Fruit fly (Drosophila melanogaster) whole organism, embryonic: ENCODE measurements around the gene CG43760.
A peak's percentile ranks its signal among the peaks of the same experiment; 100 is the strongest.

Source experiments
- Asciz ChIP-seq: fragments of 200-800 bp; sonication (Bioruptor generic); optimal IDR thresholded peaks from 2 replicates; lab custom pipeline; 2017; ENCODE audit warnings: missing biosample characterization, mild to moderate bottlenecking, missing genetic modification characterization, missing genetic modification reagents
- Bdp1 ChIP-seq: fragments of 200-800 bp; sonication (Bioruptor generic); optimal IDR thresholded peaks from 3 replicates; lab custom pipeline; 2016; ENCODE audit warnings: missing biosample characterization, missing genetic modification characterization
- CG10209 ChIP-seq: fragments of 200-800 bp; sonication (Bioruptor generic); optimal IDR thresholded peaks from 3 replicates; lab custom pipeline; 2017; ENCODE audit warnings: missing biosample characterization, mild to moderate bottlenecking, missing genetic modification characterization, missing genetic modification reagents
- CG12769 ChIP-seq: fragments of 200-800 bp; sonication (Bioruptor generic); optimal IDR thresholded peaks from 2 replicates; lab custom pipeline; 2019; ENCODE audit warnings: missing biosample characterization, mild to moderate bottlenecking, missing genetic modification characterization, moderate library complexity
- CG14014 ChIP-seq: fragments of 200-800 bp; sonication (Bioruptor generic); IDR thresholded peaks from 2 replicates; pipeline ENCODE4 v1.3.6; 2022; ENCODE audit warnings: missing biosample characterization, missing genetic modification characterization
- CG14710 ChIP-seq: fragments of 200-800 bp; sonication (Bioruptor generic); optimal IDR thresholded peaks from 3 replicates; lab custom pipeline; 2019; ENCODE audit warnings: missing biosample characterization, mild to moderate bottlenecking, missing genetic modification characterization, moderate library complexity
- CG15269 ChIP-seq: fragments of 200-800 bp; sonication (Bioruptor generic); optimal IDR thresholded peaks from 2 replicates; lab custom pipeline; 2018; ENCODE audit warnings: missing biosample characterization, mild to moderate bottlenecking, missing genetic modification characterization, moderate library complexity
- CG1603 ChIP-seq: fragments of 200-800 bp; sonication (Bioruptor generic); optimal IDR thresholded peaks from 2 replicates; lab custom pipeline; 2019; ENCODE audit warnings: missing biosample characterization, mild to moderate bottlenecking, missing genetic modification characterization, moderate library complexity
- CG18011 ChIP-seq: fragments of 200-800 bp; sonication (Bioruptor generic); optimal IDR thresholded peaks from 2 replicates; lab custom pipeline; 2017; ENCODE audit warnings: missing biosample characterization, missing genetic modification characterization, mild to moderate bottlenecking, moderate library complexity, missing genotype
- CG1832 ChIP-seq: fragments of 200-800 bp; sonication (Bioruptor generic); optimal IDR thresholded peaks from 2 replicates; lab custom pipeline; 2017; ENCODE audit warnings: missing biosample characterization, mild to moderate bottlenecking, missing genetic modification characterization, inconsistent platforms
- CG2116 ChIP-seq: fragments of 200-800 bp; sonication (Bioruptor generic); optimal IDR thresholded peaks from 3 replicates; lab custom pipeline; 2018; ENCODE audit warnings: missing biosample characterization, mild to moderate bottlenecking, missing genetic modification characterization
- CG3281 ChIP-seq: fragments of 200-800 bp; sonication (Bioruptor generic); optimal IDR thresholded peaks from 3 replicates; lab custom pipeline; 2017; ENCODE audit warnings: missing biosample characterization, mild to moderate bottlenecking, missing genetic modification characterization
- CG34376 ChIP-seq: fragments of 200-800 bp; sonication (Bioruptor generic); optimal IDR thresholded peaks from 2 replicates; lab custom pipeline; 2018; ENCODE audit warnings: missing biosample characterization, mild to moderate bottlenecking, missing genetic modification characterization
- CG34422 ChIP-seq: fragments of 200-800 bp; sonication (Bioruptor generic); IDR thresholded peaks from 3 replicates; pipeline ENCODE4 v1.3.6; 2022; ENCODE audit warnings: missing biosample characterization, missing genetic modification characterization
- CG3995 ChIP-seq: fragments of 200-800 bp; sonication (Bioruptor generic); optimal IDR thresholded peaks from 3 replicates; lab custom pipeline; 2016; ENCODE audit warnings: missing biosample characterization, missing genetic modification characterization
- CG6791 ChIP-seq: fragments of 200-800 bp; sonication (Bioruptor generic); IDR thresholded peaks from 3 replicates; pipeline ENCODE4 v1.3.6; 2022; ENCODE audit warnings: missing biosample characterization, missing genetic modification characterization; ENCODE audit not compliant: partially characterized antibody
- CG7556 ChIP-seq: fragments of 200-800 bp; sonication (Bioruptor generic); optimal IDR thresholded peaks from 2 replicates; lab custom pipeline; 2017; ENCODE audit warnings: missing biosample characterization, mild to moderate bottlenecking, missing genetic modification characterization
- CG7987 ChIP-seq: fragments of 200-800 bp; sonication (Bioruptor generic); optimal IDR thresholded peaks from 2 replicates; lab custom pipeline; 2018; ENCODE audit warnings: missing biosample characterization, mild to moderate bottlenecking, missing genetic modification characterization, moderate library complexity
- CG8359 ChIP-seq: fragments of 200-800 bp; sonication (Bioruptor generic); optimal IDR thresholded peaks from 2 replicates; lab custom pipeline; 2017; ENCODE audit warnings: missing biosample characterization, mild to moderate bottlenecking, missing genetic modification characterization, borderline replicate concordance
- CG8765 ChIP-seq: fragments of 200-800 bp; sonication (Bioruptor generic); IDR thresholded peaks from 2 replicates; pipeline ENCODE4 v1.3.6; 2022; ENCODE audit warnings: missing biosample characterization, missing genetic modification characterization
- CG9727 ChIP-seq: fragments of 200-800 bp; sonication (Bioruptor generic); optimal IDR thresholded peaks from 3 replicates; lab custom pipeline; 2017; ENCODE audit warnings: missing biosample characterization, mild to moderate bottlenecking, missing genetic modification characterization
- Dad ChIP-seq: fragments of 200-800 bp; sonication (Bioruptor generic); optimal IDR thresholded peaks from 3 replicates; lab custom pipeline; 2016; ENCODE audit warnings: missing biosample characterization, missing genetic modification characterization
- E2f2 ChIP-seq: fragments of 200-800 bp; sonication (Bioruptor generic); IDR thresholded peaks from 2 replicates; pipeline ENCODE4 v1.3.6; 2022; ENCODE audit warnings: missing biosample characterization, missing genetic modification characterization
- HLH4C ChIP-seq: fragments of 200-800 bp; sonication (Bioruptor generic); IDR thresholded peaks from 3 replicates; pipeline ENCODE4 v1.3.6; 2022; ENCODE audit warnings: missing biosample characterization, missing genetic modification characterization; ENCODE audit not compliant: partially characterized antibody
- Hand ChIP-seq: fragments of 200-800 bp; sonication (Bioruptor generic); optimal IDR thresholded peaks from 2 replicates; lab custom pipeline; 2017; ENCODE audit warnings: mild to moderate bottlenecking, missing biosample characterization, missing genetic modification reagents, missing genetic modification characterization
- NC2α ChIP-seq: fragments of 200-800 bp; sonication (Bioruptor generic); optimal IDR thresholded peaks from 2 replicates; lab custom pipeline; 2016; ENCODE audit warnings: missing biosample characterization, missing genetic modification characterization
- Oaz ChIP-seq: fragments of 200-800 bp; sonication (Bioruptor generic); IDR thresholded peaks from 2 replicates; pipeline ENCODE4 v1.3.6; 2022; ENCODE audit warnings: missing biosample characterization, missing genetic modification characterization
- Rx ChIP-seq: fragments of 200-800 bp; sonication (Bioruptor generic); IDR thresholded peaks from 2 replicates; pipeline ENCODE4 v1.3.6; 2022; ENCODE audit warnings: missing biosample characterization, missing genetic modification characterization
- amos ChIP-seq: fragments of 200-800 bp; sonication (Bioruptor generic); IDR thresholded peaks from 2 replicates; pipeline ENCODE4 v1.3.6; 2022; ENCODE audit warnings: missing biosample characterization, missing genetic modification characterization; ENCODE audit not compliant: partially characterized antibody
- aop ChIP-seq: fragments of 200-800 bp; sonication (Bioruptor generic); IDR thresholded peaks from 2 replicates; pipeline ENCODE4 v1.3.6; 2022; ENCODE audit warnings: missing biosample characterization, missing genetic modification characterization
- az2 ChIP-seq: fragments of 200-800 bp; sonication (Bioruptor generic); optimal IDR thresholded peaks from 3 replicates; lab custom pipeline; 2016; ENCODE audit warnings: missing biosample characterization, missing genetic modification characterization
- br ChIP-seq: fragments of >200 bp; optimal IDR thresholded peaks from 2 replicates; lab custom pipeline; 2017
- chinmo ChIP-seq: fragments of 200-800 bp; sonication (Bioruptor generic); IDR thresholded peaks from 4 replicates; pipeline ENCODE4 v1.3.6; 2022; ENCODE audit warnings: missing biosample characterization, missing genetic modification characterization; ENCODE audit not compliant: partially characterized antibody
- crp ChIP-seq, 2 experiments: fragments of 200-800 bp; sonication (Bioruptor generic); optimal IDR thresholded peaks; 2 replicates in 1 of 2; 3 replicates in 1 of 2; lab custom pipeline; 2017; ENCODE audit warnings: missing biosample characterization in 2 of 2, missing genetic modification characterization in 2 of 2, mild to moderate bottlenecking in 1 of 2, moderate library complexity in 1 of 2
- grn ChIP-seq: fragments of 200-800 bp; sonication (Bioruptor generic); optimal IDR thresholded peaks from 3 replicates; lab custom pipeline; 2017; ENCODE audit warnings: missing biosample characterization, missing genetic modification characterization
- hth ChIP-seq: fragments of >200 bp; optimal IDR thresholded peaks from 2 replicates; lab custom pipeline; 2017; ENCODE audit warnings: inconsistent platforms
- inv ChIP-seq: fragments of 200-800 bp; sonication (Bioruptor generic); IDR thresholded peaks from 2 replicates; pipeline ENCODE4 v1.3.6; 2022; ENCODE audit warnings: missing biosample characterization, missing genetic modification characterization; ENCODE audit not compliant: partially characterized antibody
- mam ChIP-seq: fragments of 200-800 bp; sonication (Bioruptor generic); optimal IDR thresholded peaks from 3 replicates; lab custom pipeline; 2016; ENCODE audit warnings: missing biosample characterization, missing genetic modification characterization
- row ChIP-seq: fragments of 200-800 bp; sonication (Bioruptor generic); IDR thresholded peaks from 3 replicates; pipeline ENCODE4 v1.3.6; 2022; ENCODE audit warnings: missing biosample characterization, missing genetic modification characterization
- slbo ChIP-seq: fragments of 200-800 bp; sonication (Bioruptor generic); IDR thresholded peaks from 2 replicates; pipeline ENCODE4 v1.3.6; 2022; ENCODE audit warnings: missing biosample characterization, missing genetic modification characterization
- so ChIP-seq: fragments of 200-800 bp; sonication (Bioruptor generic); IDR thresholded peaks from 3 replicates; pipeline ENCODE4 v1.3.6; 2022; ENCODE audit warnings: missing biosample characterization, missing genetic modification characterization
- stc ChIP-seq: fragments of 200-800 bp; sonication (Bioruptor generic); IDR thresholded peaks from 2 replicates; pipeline ENCODE4 v1.3.6; 2022; ENCODE audit warnings: missing biosample characterization, missing genetic modification characterization
- stwl ChIP-seq: fragments of 200-800 bp; sonication (Bioruptor generic); optimal IDR thresholded peaks from 3 replicates; lab custom pipeline; 2018; ENCODE audit warnings: missing biosample characterization, mild to moderate bottlenecking, missing genetic modification characterization, moderate library complexity
- tgo ChIP-seq: fragments of 200-800 bp; sonication (Bioruptor generic); IDR thresholded peaks from 3 replicates; pipeline ENCODE4 v1.3.6; 2022; ENCODE audit warnings: missing biosample characterization, missing genetic modification characterization
- tll ChIP-seq, 2 experiments: fragments of 200-800 bp in 1 of 2; fragments of >200 bp in 1 of 2; sonication (Bioruptor generic) in 1 of 2; optimal IDR thresholded peaks; 2 replicates each; lab custom pipeline; 2017 to 2019; ENCODE audit warnings: missing biosample characterization in 2 of 2, missing genetic modification characterization in 2 of 2, mild to moderate bottlenecking in 1 of 2, moderate library complexity in 1 of 2
- trem ChIP-seq: fragments of 200-800 bp; optimal IDR thresholded peaks from 3 replicates; lab custom pipeline; 2019; ENCODE audit warnings: missing biosample characterization, mild to moderate bottlenecking, missing genetic modification characterization, moderate library complexity
- vnd ChIP-seq: fragments of 200-800 bp; sonication (Bioruptor generic); IDR thresholded peaks from 3 replicates; pipeline ENCODE4 v1.3.6; 2022; ENCODE audit warnings: missing biosample characterization, missing genetic modification characterization; ENCODE audit not compliant: partially characterized antibody
- vvl ChIP-seq: fragments of 200-800 bp; sonication (Bioruptor generic); IDR thresholded peaks from 2 replicates; pipeline ENCODE4 v1.3.6; 2022; ENCODE audit warnings: missing biosample characterization, missing genetic modification characterization
- yki ChIP-seq: fragments of >200 bp; optimal IDR thresholded peaks from 3 replicates; lab custom pipeline; 2018

Gene CG43760

DNA sequence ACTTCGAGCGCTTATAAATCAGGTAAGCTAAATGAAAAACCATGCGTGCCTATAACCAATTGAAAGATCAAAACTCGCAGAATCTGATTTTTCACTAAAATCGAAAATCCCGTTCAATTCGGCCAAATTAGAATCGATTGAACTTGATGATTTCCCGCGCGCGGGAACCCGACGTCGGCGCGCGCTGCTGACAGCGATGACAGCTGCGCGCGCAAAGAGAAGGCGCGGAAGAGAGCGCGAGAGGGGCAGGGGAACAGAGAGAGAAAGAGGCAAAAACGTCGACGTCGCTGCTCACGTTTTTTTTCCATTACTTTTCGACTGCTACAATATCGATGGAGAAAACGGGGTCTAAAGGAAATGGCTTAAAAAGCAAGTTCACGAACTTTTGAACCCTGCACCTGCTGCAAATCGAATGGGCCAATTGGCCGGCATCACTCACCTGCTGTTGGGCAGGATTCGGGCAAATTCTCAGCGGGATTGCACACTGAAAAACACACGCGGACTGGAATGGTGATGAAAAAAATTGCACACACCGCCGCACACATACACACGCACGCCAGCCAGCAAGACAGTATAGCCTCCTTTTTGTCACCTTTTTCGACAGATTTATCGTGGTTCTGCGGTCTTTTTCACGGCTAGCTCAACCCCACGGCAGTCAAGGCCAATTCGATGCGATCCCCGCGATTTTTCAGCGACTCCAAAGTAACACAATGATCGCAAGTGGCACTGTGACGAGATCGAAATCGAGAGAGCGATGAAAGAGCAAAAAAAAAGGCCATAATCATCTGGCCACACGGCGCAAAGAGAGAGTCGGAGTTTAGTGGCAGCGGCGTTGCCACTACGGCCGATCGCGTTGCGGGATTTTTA is 29.0 kb downstream of the CG43760 start, which contains the start of gene CycE (continued):
- TF ChIP-seq E2f2 (peak; percentile 96; the same call in 1 of the 2 replicates), CG8765 (GFP tag; lab: Robert Waterston, UW) (no peak), CG3281 (no peak), hth (lab: Kevin White, UChicago) (no peak), CG8359 (no peak), CG15269 (tag; lab: Kevin White, UChicago) (no peak), CG34422 (GFP tag; lab: Robert Waterston, UW) (peak; percentile 93; the same call in 1 of the 3 replicates), amos (0 out of 2 replicates have a peak, but pooled peaks have one; percentile 21), stwl (peak; percentile 4), vnd (GFP tag; lab: Robert Waterston, UW) (no peak), row (GFP tag; lab: Robert Waterston, UW) (no peak; the same call in 2 of the 3 replicates), Bdp1 (GFP tag; lab: Kevin White, UChicago) (no peak), br (lab: Kevin White, UChicago) (no peak), tll (GFP tag; optimal IDR thresholded peaks at IDR 0.05; lab: Kevin White, UChicago) (no peak), CG7556 (GFP tag; lab: Kevin White, UChicago) (no peak), slbo (GFP tag; lab: Robert Waterston, UW) (no peak), az2 (GFP tag; lab: Kevin White, UChicago) (no peak), CG7987 (GFP tag; lab: Kevin White, UChicago) (no peak), aop (no peak), Dad (GFP tag; lab: Kevin White, UChicago) (no peak), NC2α (GFP tag; lab: Kevin White, UChicago) (no peak), CG34376 (GFP tag; lab: Kevin White, UChicago) (no peak), tgo (GFP tag; lab: Robert Waterston, UW) (no peak), CG2116 (GFP tag; lab: Kevin White, UChicago) (peak; percentile 44), Hand (GFP tag; lab: Kevin White, UChicago) (no peak), mam (GFP tag; lab: Kevin White, UChicago) (no peak), yki (peak; percentile 30), CG10209 (GFP tag; lab: Kevin White, UChicago) (no peak), CG18011 (GFP tag; lab: Kevin White, UChicago) (no peak), inv (GFP tag; lab: Robert Waterston, UW) (no peak), CG6791 (GFP tag; lab: Robert Waterston, UW) (no peak), grn (GFP tag; lab: Kevin White, UChicago) (no peak), CG12769 (tag; lab: Kevin White, UChicago) (no peak), Rx (GFP tag; lab: Robert Waterston, UW) (no peak), CG14710 (tag; lab: Kevin White, UChicago) (no peak), CG1832 (GFP tag; lab: Kevin White, UChicago) (peak; percentile 22), chinmo (GFP tag; lab: Robert Waterston, UW) (no peak), vvl (no peak), so (GFP tag; lab: Robert Waterston, UW) (no peak), CG9727 (GFP tag; lab: Kevin White, UChicago) (no peak), Oaz (no peak), CG1603 (tag; lab: Kevin White, UChicago) (peak; percentile 55), Asciz (no peak), HLH4C (GFP tag; lab: Robert Waterston, UW) (no peak), CG3995 (peak; percentile 81), trem (tag; lab: Kevin White, UChicago) (no peak), CG14014 (GFP tag; lab: Robert Waterston, UW) (no peak), crp (GFP tag; optimal IDR thresholded peaks at IDR 0.05; lab: Kevin White, UChicago) (peak in 1 of 2 experiments; percentile 62), stc (GFP tag; lab: Robert Waterston, UW) (no peak)
